Fruit fly (Drosophila melanogaster): ENCODE measurements around the gene CG1316.

The CG1316 gene

dm6 chr3L:4239442-4240322, 44.0 kb upstream of the CG1316 start, which contains the start of gene Sqor (continued):
- TF ChIP-seq stwl (tag; optimal IDR thresholded peaks at IDR 0.05), result peak; percentile 19
- peak; percentile 59 for TF ChIP-seq CG1024 (GFP tag; IDR thresholded peaks at IDR 0.05)
- peak; percentile 33 for TF ChIP-seq CG10979 (tag; optimal IDR thresholded peaks at IDR 0.05)
- peak; percentile 91 for TF ChIP-seq nom (GFP tag; optimal IDR thresholded peaks at IDR 0.05)
- peak; percentile 61; the same call in 2 of the 4 replicates for TF ChIP-seq chinmo (GFP tag; IDR thresholded peaks at IDR 0.05; ENCODE audit: partially characterized antibody)
- peak; percentile 77 for TF ChIP-seq Dad (GFP tag; optimal IDR thresholded peaks at IDR 0.05)
- peak; percentile 74 for TF ChIP-seq CG6813 (GFP tag; optimal IDR thresholded peaks at IDR 0.05)
- TF ChIP-seq CG14050 (GFP tag; IDR thresholded peaks at IDR 0.05), result peak; percentile 80
- peak; percentile 41 for TF ChIP-seq CG14965 (GFP tag; optimal IDR thresholded peaks at IDR 0.05; ENCODE audit: borderline replicate concordance)
- TF ChIP-seq CrebB (tag; optimal IDR thresholded peaks at IDR 0.05), result peak; percentile 73
- peak; percentile 92 for TF ChIP-seq Drgx (GFP tag; IDR thresholded peaks at IDR 0.05)
- TF ChIP-seq onecut (GFP tag; IDR thresholded peaks at IDR 0.05), result peak; percentile 58
- TF ChIP-seq salm (tag; optimal IDR thresholded peaks at IDR 0.05), result peak; percentile 77
- peak; percentile 85 for TF ChIP-seq CG1792 (GFP tag; optimal IDR thresholded peaks at IDR 0.05)
- peak; percentile 75 for TF ChIP-seq CG7357 (GFP tag; IDR thresholded peaks at IDR 0.05)
- peak; percentile 86 for TF ChIP-seq nmo (GFP tag; optimal IDR thresholded peaks at IDR 0.05)
- TF ChIP-seq crc (GFP tag; optimal IDR thresholded peaks at IDR 0.05), result peak; percentile 86
- peak; percentile 31 for TF ChIP-seq CG2875 (GFP tag; optimal IDR thresholded peaks at IDR 0.05)
- TF ChIP-seq CG2712 (tag; optimal IDR thresholded peaks at IDR 0.05), result peak; percentile 79
- TF ChIP-seq CG15073 (GFP tag; optimal IDR thresholded peaks at IDR 0.05), result peak; percentile 49
- TF ChIP-seq HLHmδ (GFP tag; optimal IDR thresholded peaks at IDR 0.05), result no peak
- peak; percentile 90 for TF ChIP-seq Abd-B (GFP tag; optimal IDR thresholded peaks at IDR 0.05)
- peak; percentile 73; the same call in 1 of the 2 replicates for TF ChIP-seq aop (GFP tag; IDR thresholded peaks at IDR 0.05)
- peak; percentile 65 for TF ChIP-seq gcm2 (GFP tag; optimal IDR thresholded peaks at IDR 0.05)
- peak; percentile 81 for TF ChIP-seq chn (GFP tag; optimal IDR thresholded peaks at IDR 0.05)
- peak; percentile 47 for TF ChIP-seq ssp (GFP tag; IDR thresholded peaks at IDR 0.05)
- peak; percentile 54 for TF ChIP-seq CG2116 (GFP tag; optimal IDR thresholded peaks at IDR 0.05)
- TF ChIP-seq bowl (GFP tag; IDR thresholded peaks at IDR 0.05), result peak; percentile 61
- TF ChIP-seq CG11085 (GFP tag; IDR thresholded peaks at IDR 0.05), result no peak; the same call in 1 of the 2 replicates
- peak; percentile 63 for TF ChIP-seq CG14667 (GFP tag; IDR thresholded peaks at IDR 0.05)
- TF ChIP-seq dati (GFP tag; IDR thresholded peaks at IDR 0.05), result 0 out of 2 replicates have a peak, but pooled peaks have one; percentile 1
- TF ChIP-seq CG11247 (GFP tag; IDR thresholded peaks at IDR 0.05), result peak; percentile 74
- peak; percentile 73 for TF ChIP-seq Dbx (GFP tag; IDR thresholded peaks at IDR 0.05)
- TF ChIP-seq ftz-f1 (GFP tag; optimal IDR thresholded peaks at IDR 0.05), result peak; percentile 98
- TF ChIP-seq gem (tag; optimal IDR thresholded peaks at IDR 0.05), result peak; percentile 92
- TF ChIP-seq CG30020 (tag; optimal IDR thresholded peaks at IDR 0.05), result peak; percentile 49
- peak; percentile 61 to 81 for TF ChIP-seq chif (GFP tag; optimal IDR thresholded peaks at IDR 0.05)
- peak; percentile 68 for TF ChIP-seq CG8388 (GFP tag; optimal IDR thresholded peaks at IDR 0.05)
- peak; percentile 21 for TF ChIP-seq CG14710 (tag; optimal IDR thresholded peaks at IDR 0.05)
- peak; percentile 64 for TF ChIP-seq D19A (tag; optimal IDR thresholded peaks at IDR 0.05)
- peak; percentile 82 for TF ChIP-seq HmgD (GFP tag; optimal IDR thresholded peaks at IDR 0.05)
- TF ChIP-seq dmrt99B (tag; optimal IDR thresholded peaks at IDR 0.05), result peak; percentile 88
- no peak for TF ChIP-seq zen2 (GFP tag; IDR thresholded peaks at IDR 0.05; ENCODE audit: partially characterized antibody)
- TF ChIP-seq Asciz (GFP tag; optimal IDR thresholded peaks at IDR 0.05), result peak; percentile 82
- TF ChIP-seq CG15011 (GFP tag; optimal IDR thresholded peaks at IDR 0.05), result peak; percentile 85
- no peak for TF ChIP-seq CG13287 (GFP tag; IDR thresholded peaks at IDR 0.05; ENCODE audit: partially characterized antibody)
- peak; percentile 77 for TF ChIP-seq esg (GFP tag; conservative IDR thresholded peaks at IDR 0.05)
